Worm (Caenorhabditis elegans) whole organism, L2 larva: Measurements from ENCODE around the gene sel-11.

Source experiments
- alr-1 ChIP-seq: fragments of 150-350 bp; optimal IDR thresholded peaks from 2 replicates; lab custom pipeline; 2014; ENCODE audit warnings: missing biosample characterization, missing genetic modification characterization
- aly-2 ChIP-seq: fragments of 150-350 bp; optimal IDR thresholded peaks from 2 replicates; lab custom pipeline; 2014; ENCODE audit warnings: missing biosample characterization, missing genetic modification characterization
- dmd-4 ChIP-seq: sonication (generic microtip); optimal IDR thresholded peaks from 2 replicates; lab custom pipeline; 2017; ENCODE audit warnings: missing biosample characterization, missing genetic modification characterization
- lin-11 ChIP-seq: fragments of 150-350 bp; sonication (generic microtip); optimal IDR thresholded peaks from 2 replicates; lab custom pipeline; 2014; ENCODE audit warnings: missing biosample characterization, missing genetic modification characterization, inconsistent platforms, mixed read lengths
- lsy-2 ChIP-seq, 2 experiments: fragments of 150-350 bp in 1 of 2; sonication (generic microtip) in 1 of 2; optimal IDR thresholded peaks; 2 replicates each; lab custom pipeline; 2014 to 2017; ENCODE audit warnings: missing biosample characterization in 2 of 2, missing genetic modification characterization in 2 of 2
- mab-5 ChIP-seq: fragments of 150-350 bp; optimal IDR thresholded peaks from 2 replicates; lab custom pipeline; 2014; ENCODE audit warnings: missing biosample characterization, missing genetic modification characterization
- nhr-11 ChIP-seq: fragments of 150-350 bp; optimal IDR thresholded peaks from 2 replicates; lab custom pipeline; 2014; ENCODE audit warnings: missing biosample characterization, missing genetic modification characterization
- nhr-12 ChIP-seq: fragments of 150-350 bp; optimal IDR thresholded peaks from 2 replicates; lab custom pipeline; 2014; ENCODE audit warnings: missing biosample characterization, missing genetic modification characterization
- nhr-21 ChIP-seq: fragments of 150-350 bp; optimal IDR thresholded peaks from 2 replicates; lab custom pipeline; 2014; ENCODE audit warnings: missing biosample characterization, missing genetic modification characterization
- nhr-6 ChIP-seq: fragments of 150-350 bp; optimal IDR thresholded peaks from 2 replicates; lab custom pipeline; 2014; ENCODE audit warnings: missing biosample characterization, missing genetic modification characterization
- sem-4 ChIP-seq: fragments of 150-350 bp; optimal IDR thresholded peaks from 2 replicates; lab custom pipeline; 2014; ENCODE audit warnings: missing biosample characterization, missing genetic modification reagents, missing genetic modification characterization
- snpc-4 ChIP-seq: fragments of 150-350 bp; optimal IDR thresholded peaks from 2 replicates; lab custom pipeline; 2014; ENCODE audit warnings: missing biosample characterization, missing genetic modification characterization
- ztf-11 ChIP-seq: sonication (generic microtip); optimal IDR thresholded peaks from 2 replicates; lab custom pipeline; 2017; ENCODE audit warnings: missing biosample characterization, missing genetic modification characterization

DNA sequence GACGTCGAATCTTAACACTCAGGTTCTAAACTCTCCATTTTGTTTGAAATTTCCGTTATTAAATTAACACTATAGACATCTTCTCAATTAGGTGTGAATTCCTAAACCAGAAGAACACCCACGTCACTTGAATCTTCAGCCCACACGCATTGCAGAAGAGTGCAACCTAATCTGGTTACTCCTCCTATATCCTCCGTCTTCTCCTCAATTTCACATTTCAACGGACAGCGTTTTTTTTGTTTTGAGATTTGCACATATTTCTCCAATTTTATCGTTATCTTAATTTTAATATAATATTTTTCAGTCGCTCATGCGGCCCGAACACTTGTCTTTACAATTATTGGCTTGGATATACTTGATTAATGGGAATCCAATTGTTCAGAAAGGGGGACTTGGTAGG lies 9.8 kb upstream of the sel-11 start, which contains the start of gene smoc-1:
- TF ChIP-seq lsy-2 (tag; optimal IDR thresholded peaks at IDR 0.05; lab: Kevin White, UChicago) (no peak), nhr-21 (tag; lab: Kevin White, UChicago) (no peak), nhr-6 (tag; lab: Kevin White, UChicago) (no peak), alr-1 (tag; lab: Kevin White, UChicago) (no peak), aly-2 (tag; lab: Kevin White, UChicago) (no peak), nhr-12 (tag; lab: Kevin White, UChicago) (no peak), snpc-4 (tag; lab: Kevin White, UChicago) (no peak), sem-4 (tag; lab: Kevin White, UChicago) (no peak), dmd-4 (tag; lab: Kevin White, UChicago) (no peak), mab-5 (no peak), lin-11 (tag; lab: Kevin White, UChicago) (no peak), nhr-11 (no peak), ztf-11 (no peak)
